Worm (Caenorhabditis elegans): Measurements from ENCODE around the gene F57F4.2.

ce11 chrV:6344531-6345171 is 44.9 kb downstream of the F57F4.2 start:
- TF ChIP-seq W03F9.2 (tag; optimal IDR thresholded peaks at IDR 0.05) (no peak), him-1 (tag; optimal IDR thresholded peaks at IDR 0.05) (no peak), dao-5 (tag; optimal IDR thresholded peaks at IDR 0.05) (no peak)
